Worm (Caenorhabditis elegans): ENCODE measurements around the gene cki-1.

DNA sequence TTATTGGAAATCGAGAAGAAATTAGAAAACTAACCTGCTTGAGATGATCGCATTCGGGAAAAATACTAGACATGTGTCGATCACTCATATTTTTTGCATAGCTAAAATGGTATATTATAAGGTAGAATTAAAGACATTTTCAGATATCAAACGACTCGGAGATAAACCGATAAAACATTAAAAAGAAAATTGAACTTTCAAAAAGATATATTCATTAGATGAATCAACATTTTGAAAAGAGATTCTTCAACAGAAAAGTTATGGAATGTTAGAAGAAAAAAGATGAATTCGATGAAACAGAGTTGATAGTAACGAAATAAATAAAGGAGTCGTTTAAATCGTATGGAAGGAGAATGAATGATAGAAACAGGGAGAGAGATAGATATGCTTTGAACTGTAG is 44.6 kb downstream of the cki-1 start, which contains the start of gene mdmh-35:
- TF ChIP-seq ama-1 (optimal IDR thresholded peaks at IDR 0.05) = no peak
- TF ChIP-seq F13C5.2 (tag; optimal IDR thresholded peaks at IDR 0.05) = no peak
- TF ChIP-seq B0310.2 (tag; optimal IDR thresholded peaks at IDR 0.05) = no peak
- TF ChIP-seq ets-7 (tag; optimal IDR thresholded peaks at IDR 0.05) = no peak
- no peak for TF ChIP-seq scrt-1 (GFP tag; IDR thresholded peaks at IDR 0.05)
- no peak for TF ChIP-seq hmg-4 (GFP tag; optimal IDR thresholded peaks at IDR 0.05)
- no peak for TF ChIP-seq ceh-36 (tag; optimal IDR thresholded peaks at IDR 0.05)

All from whole organism, early embryonic.